Worm (Caenorhabditis elegans) whole organism, L1 larva: ENCODE results near the gene col-138.

Experiments
- mep-1 ChIP-seq: fragments of 150-350 bp; optimal IDR thresholded peaks from 2 replicates; lab custom pipeline; 2014; ENCODE audit warnings: missing biosample characterization, missing genetic modification characterization
- pax-3 ChIP-seq: fragments of 200-800 bp; sonication (Bioruptor generic); optimal IDR thresholded peaks from 2 replicates; lab custom pipeline; 2018; ENCODE audit warnings: mild to moderate bottlenecking, missing genetic modification characterization, moderate library complexity, missing compliant biosample characterization

- TF ChIP-seq pax-3 (no peak), mep-1 (no peak)
These were observed 5.7 kb upstream of the col-138 start for ce11 chrIV:17189193-17189592.
